Fruit fly (Drosophila melanogaster) S2 (cell line): Measurements from ENCODE around the gene IntS6.

Experiments used
- CG8478 ChIP-seq: fragments of >200 bp; optimal IDR thresholded peaks from 2 replicates; lab custom pipeline; 2018
- CTCF ChIP-seq, 2 experiments: fragments of >200 bp; optimal IDR thresholded peaks; 2 replicates each; lab custom pipeline; 2018

- TF ChIP-seq CTCF (optimal IDR thresholded peaks at IDR 0.05; lab: Kevin White, UChicago) (no peak), CG8478 (lab: Kevin White, UChicago) (no peak)
Measured at dm6 chrX:5724744-5725185, 22.3 kb downstream of the IntS6 start.
